Fruit fly (Drosophila melanogaster): ENCODE results near the gene Gss1.

- TF ChIP-seq Hr4 (GFP tag; optimal IDR thresholded peaks at IDR 0.05) (no peak), CG6854 (GFP tag; optimal IDR thresholded peaks at IDR 0.05) (no peak)
These were observed 31.5 kb upstream of the Gss1 start for dm6 chrX:17857809-17858208.
